Worm (Caenorhabditis elegans) whole organism, L4 larva: ENCODE results near the gene C25E10.4.

Experiments used
- F49E8.2 ChIP-seq: sonication (generic microtip); optimal IDR thresholded peaks from 2 replicates; lab custom pipeline; 2016; ENCODE audit warnings: missing compliant biosample characterization, mild to moderate bottlenecking, missing genetic modification characterization, borderline replicate concordance
- unc-130 ChIP-seq: sonication (generic microtip); optimal IDR thresholded peaks from 2 replicates; lab custom pipeline; 2016; ENCODE audit warnings: missing genetic modification reagents, missing genetic modification characterization, missing compliant biosample characterization

- TF ChIP-seq unc-130 (no peak), F49E8.2 (tag; lab: Kevin White, UChicago) (no peak)
Observed at ce11 chrV:9059468-9059867, 26.1 kb downstream of the C25E10.4 start, which contains the start of the genes C25E10.16 and C25E10.13.
